Worm (Caenorhabditis elegans) whole organism, late embryonic: Measurements from ENCODE around the gene sri-45.

Experiments used
- C08G9.2 ChIP-seq: sonication (generic microtip); optimal IDR thresholded peaks from 2 replicates; lab custom pipeline; 2016; ENCODE audit warnings: mild to moderate bottlenecking, missing genetic modification characterization, moderate library complexity, missing compliant biosample characterization
- C38D4.7 ChIP-seq: fragments of 200-800 bp; sonication (Bioruptor generic); optimal IDR thresholded peaks from 2 replicates; lab custom pipeline; 2018; ENCODE audit warnings: mild to moderate bottlenecking, missing genetic modification characterization, moderate library complexity, missing compliant biosample characterization
- F13H6.1 ChIP-seq: sonication (generic microtip); optimal IDR thresholded peaks from 2 replicates; lab custom pipeline; 2016; ENCODE audit warnings: missing genetic modification characterization, missing compliant biosample characterization
- K09A11.1 ChIP-seq: sonication (generic microtip); optimal IDR thresholded peaks from 2 replicates; lab custom pipeline; 2017; ENCODE audit warnings: antibody characterized with exemption, mild to moderate bottlenecking, missing genetic modification characterization, missing compliant biosample characterization; ENCODE audit not compliant: insufficient read depth
- Y22D7AL.16 ChIP-seq: sonication (generic microtip); optimal IDR thresholded peaks from 2 replicates; lab custom pipeline; 2016; ENCODE audit warnings: missing genetic modification characterization, missing compliant biosample characterization
- ama-1 ChIP-seq: fragments of 150-350 bp; optimal IDR thresholded peaks from 2 replicates; lab custom pipeline; 2014
- ceh-18 ChIP-seq: sonication (generic microtip); optimal IDR thresholded peaks from 2 replicates; lab custom pipeline; 2016; ENCODE audit warnings: missing genetic modification characterization, missing compliant biosample characterization
- ceh-19 ChIP-seq: fragments of 200-800 bp; sonication (Bioruptor generic); optimal IDR thresholded peaks from 2 replicates; lab custom pipeline; 2018; ENCODE audit warnings: mild to moderate bottlenecking, missing genetic modification characterization, missing compliant biosample characterization
- ceh-30 ChIP-seq: fragments of 150-350 bp; optimal IDR thresholded peaks from 2 replicates; lab custom pipeline; 2014; ENCODE audit warnings: missing biosample characterization, missing genetic modification characterization
- ceh-31 ChIP-seq: sonication (generic microtip); optimal IDR thresholded peaks from 2 replicates; lab custom pipeline; 2016; ENCODE audit warnings: missing genetic modification characterization, missing compliant biosample characterization
- ceh-34 ChIP-seq: sonication (generic microtip); optimal IDR thresholded peaks from 2 replicates; lab custom pipeline; 2016; ENCODE audit warnings: mild to moderate bottlenecking, missing genetic modification characterization, missing compliant biosample characterization
- ceh-45 ChIP-seq: fragments of 200-800 bp; sonication (Bioruptor generic); IDR thresholded peaks from 2 replicates; pipeline ENCODE4 v1.3.6; 2022; ENCODE audit warnings: missing genetic modification reagents, missing genetic modification characterization, missing compliant biosample characterization
- ceh-48 ChIP-seq: sonication (generic microtip); optimal IDR thresholded peaks from 2 replicates; lab custom pipeline; 2016; ENCODE audit warnings: missing genetic modification characterization, inconsistent platforms, missing compliant biosample characterization
- dmd-4 ChIP-seq: sonication (generic microtip); optimal IDR thresholded peaks from 2 replicates; lab custom pipeline; 2016; ENCODE audit warnings: borderline replicate concordance, missing genetic modification characterization, missing compliant biosample characterization
- dve-1 ChIP-seq: sonication (generic microtip); optimal IDR thresholded peaks from 2 replicates; lab custom pipeline; 2017; ENCODE audit warnings: antibody characterized with exemption, mild to moderate bottlenecking, missing genetic modification characterization, missing compliant biosample characterization
- fax-1 ChIP-seq: sonication (generic microtip); optimal IDR thresholded peaks from 2 replicates; lab custom pipeline; 2016; ENCODE audit warnings: missing genotype, missing genetic modification characterization, missing compliant biosample characterization
- gmeb-2 ChIP-seq: sonication (generic microtip); optimal IDR thresholded peaks from 2 replicates; lab custom pipeline; 2016; ENCODE audit warnings: missing genetic modification characterization, inconsistent platforms, missing compliant biosample characterization
- hlh-6 ChIP-seq: sonication (generic microtip); optimal IDR thresholded peaks from 2 replicates; lab custom pipeline; 2016; ENCODE audit warnings: missing genotype, missing genetic modification characterization, missing compliant biosample characterization
- hlh-8 ChIP-seq: sonication (generic microtip); optimal IDR thresholded peaks from 2 replicates; lab custom pipeline; 2016; ENCODE audit warnings: missing genotype, missing genetic modification characterization, missing compliant biosample characterization
- lin-11 ChIP-seq: fragments of 200-800 bp; sonication (Bioruptor generic); optimal IDR thresholded peaks from 2 replicates; lab custom pipeline; 2018; ENCODE audit warnings: mild to moderate bottlenecking, missing genetic modification characterization, missing compliant biosample characterization
- mec-3 ChIP-seq: sonication (generic microtip); optimal IDR thresholded peaks from 2 replicates; lab custom pipeline; 2016; ENCODE audit warnings: borderline replicate concordance, missing genetic modification characterization, missing compliant biosample characterization
- nfya-1 ChIP-seq: sonication (generic microtip); optimal IDR thresholded peaks from 2 replicates; lab custom pipeline; 2017; ENCODE audit warnings: missing genetic modification characterization, mild to moderate bottlenecking, missing compliant biosample characterization, antibody characterized with exemption, moderate library complexity
- nhr-11 ChIP-seq: fragments of 150-350 bp; optimal IDR thresholded peaks from 2 replicates; lab custom pipeline; 2014; ENCODE audit warnings: missing biosample characterization, missing genetic modification characterization
- nhr-232 ChIP-seq: sonication (generic microtip); optimal IDR thresholded peaks from 2 replicates; lab custom pipeline; 2016; ENCODE audit warnings: missing genetic modification characterization, missing compliant biosample characterization
- npax-4 ChIP-seq: sonication (generic microtip); optimal IDR thresholded peaks from 2 replicates; lab custom pipeline; 2016; ENCODE audit warnings: missing genetic modification characterization, missing compliant biosample characterization
- odd-2 ChIP-seq: sonication (generic microtip); optimal IDR thresholded peaks from 2 replicates; lab custom pipeline; 2017; ENCODE audit warnings: antibody characterized with exemption, mild to moderate bottlenecking, missing genetic modification characterization, missing compliant biosample characterization
- pag-3 ChIP-seq: sonication (generic microtip); optimal IDR thresholded peaks from 2 replicates; lab custom pipeline; 2016; ENCODE audit warnings: missing compliant biosample characterization, missing genetic modification characterization, borderline replicate concordance
- pha-4 ChIP-seq: fragments of 150-350 bp; optimal IDR thresholded peaks from 2 replicates; lab custom pipeline; 2018; ENCODE audit warnings: missing biosample characterization, missing genetic modification reagents, missing genetic modification characterization
- pros-1 ChIP-seq: fragments of 150-350 bp; optimal IDR thresholded peaks from 2 replicates; lab custom pipeline; 2014; ENCODE audit warnings: missing biosample characterization, missing genetic modification reagents, missing genetic modification characterization
- sox-2 ChIP-seq: fragments of 200-800 bp; sonication (Bioruptor generic); IDR thresholded peaks from 2 replicates; pipeline ENCODE4 v1.3.6; 2022; ENCODE audit warnings: missing genetic modification reagents, missing genetic modification characterization, missing compliant biosample characterization
- tbx-2 ChIP-seq: sonication (generic microtip); optimal IDR thresholded peaks from 2 replicates; lab custom pipeline; 2016; ENCODE audit warnings: missing genetic modification characterization, missing compliant biosample characterization
- tbx-7 ChIP-seq: sonication (generic microtip); optimal IDR thresholded peaks from 2 replicates; lab custom pipeline; 2016; ENCODE audit warnings: missing genotype, missing genetic modification characterization, missing compliant biosample characterization
- ttx-3 ChIP-seq: sonication (generic microtip); optimal IDR thresholded peaks from 2 replicates; lab custom pipeline; 2016; ENCODE audit warnings: missing genetic modification reagents, missing genetic modification characterization, missing compliant biosample characterization
- unc-3 ChIP-seq, 2 experiments: fragments of 200-800 bp in 1 of 2; sonication (Bioruptor generic) in 1 of 2; sonication (generic microtip) in 1 of 2; conservative IDR thresholded peaks in 1 of 2; optimal IDR thresholded peaks in 1 of 2; 2 replicates each; pipeline versions ENCODE4 v1.3.6 to Lab custom; 2016 to 2022; ENCODE audit warnings: missing compliant biosample characterization in 2 of 2, missing genetic modification characterization in 2 of 2, missing genetic modification reagents in 1 of 2
- unc-55 ChIP-seq: sonication (generic microtip); optimal IDR thresholded peaks from 2 replicates; lab custom pipeline; 2017; ENCODE audit warnings: missing biosample characterization, missing genetic modification reagents, missing genetic modification characterization
- unc-86 ChIP-seq: sonication (generic microtip); optimal IDR thresholded peaks from 2 replicates; lab custom pipeline; 2016; ENCODE audit warnings: missing genetic modification characterization, missing compliant biosample characterization
- zip-5 ChIP-seq: sonication (generic microtip); optimal IDR thresholded peaks from 2 replicates; lab custom pipeline; 2016; ENCODE audit warnings: missing genetic modification characterization, missing compliant biosample characterization

sri-45 gene

DNA sequence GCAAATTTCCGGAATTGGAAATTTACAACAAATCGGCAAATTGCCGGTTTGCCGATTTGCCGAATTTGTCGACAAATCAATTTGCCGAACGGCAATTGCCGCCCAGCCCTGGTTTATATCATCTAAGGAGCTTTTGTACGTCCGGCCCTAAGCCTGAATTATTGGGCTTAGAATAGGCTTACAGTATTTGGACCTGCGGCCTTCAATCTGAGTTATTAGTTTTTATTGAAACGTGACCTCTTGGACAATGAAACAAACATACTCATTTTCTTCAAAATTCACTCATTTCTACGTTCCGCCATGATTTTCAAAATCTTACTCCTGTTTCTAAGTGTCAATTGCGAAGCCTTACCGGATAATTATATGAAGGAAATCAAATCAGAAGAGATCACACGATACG, 13.7 kb upstream of the sri-45 start, which contains the start of gene Y39F10C.1:
Gene Y39F10C.1 (plus strand): TSS at position 301 of the 400 bp plus-strand sequence.
- TF ChIP-seq hlh-8 (tag; lab: Kevin White, UChicago) (no peak), ceh-45 (GFP tag; lab: Robert Waterston, UW) (no peak), ceh-34 (no peak), ceh-18 (no peak), zip-5 (tag; lab: Kevin White, UChicago) (no peak), nhr-11 (tag; lab: Kevin White, UChicago) (no peak), dve-1 (no peak), unc-55 (no peak), tbx-2 (tag; lab: Kevin White, UChicago) (no peak), unc-3 (GFP tag; conservative IDR thresholded peaks at IDR 0.05; lab: Robert Waterston, UW) (no peak), unc-3 (tag; optimal IDR thresholded peaks at IDR 0.05; lab: Kevin White, UChicago) (no peak), ceh-19 (no peak), tbx-7 (tag; lab: Kevin White, UChicago) (no peak), ceh-30 (tag; lab: Kevin White, UChicago) (no peak), sox-2 (GFP tag; lab: Robert Waterston, UW) (no peak)
- TF ChIP-seq, all 69 proteins: peak for 0

DNA sequence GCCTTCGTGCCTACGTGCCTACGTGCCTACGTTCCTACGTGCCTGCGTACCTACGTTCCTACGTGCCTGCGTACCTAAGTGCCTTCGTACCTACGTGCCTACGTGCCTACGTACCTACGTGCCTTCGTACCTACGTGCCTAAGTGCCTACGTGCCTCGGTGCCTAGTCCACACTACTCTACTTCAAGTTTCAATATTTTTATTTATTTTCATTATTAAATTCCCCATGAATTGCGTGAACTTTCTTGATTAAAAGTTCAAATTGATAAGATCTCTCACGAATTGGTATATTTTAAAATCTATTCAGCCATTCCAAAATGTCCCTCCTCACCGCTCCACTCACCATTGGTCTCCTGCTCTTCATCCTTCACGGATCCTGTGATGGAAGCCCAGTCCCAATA, 12.5 kb upstream of the sri-45 start, which contains the start of gene Y39F10C.3:
Gene Y39F10C.3 (plus strand): TSS at position 301 of the 400 bp plus-strand sequence.
- TF ChIP-seq odd-2 (tag; lab: Kevin White, UChicago) (no peak), K09A11.1 (no peak), ama-1 (no peak), lin-11 (tag; lab: Kevin White, UChicago) (no peak), pros-1 (tag; lab: Kevin White, UChicago) (no peak), unc-55 (no peak), C38D4.7 (GFP tag; lab: Kevin White, UChicago) (no peak), ceh-19 (no peak), C08G9.2 (no peak), ceh-34 (no peak), dmd-4 (tag; lab: Kevin White, UChicago) (no peak), ceh-18 (no peak), fax-1 (no peak), zip-5 (tag; lab: Kevin White, UChicago) (no peak), mec-3 (tag; lab: Kevin White, UChicago) (no peak), unc-86 (tag; lab: Kevin White, UChicago) (no peak), ceh-31 (no peak), ceh-30 (tag; lab: Kevin White, UChicago) (no peak)

DNA sequence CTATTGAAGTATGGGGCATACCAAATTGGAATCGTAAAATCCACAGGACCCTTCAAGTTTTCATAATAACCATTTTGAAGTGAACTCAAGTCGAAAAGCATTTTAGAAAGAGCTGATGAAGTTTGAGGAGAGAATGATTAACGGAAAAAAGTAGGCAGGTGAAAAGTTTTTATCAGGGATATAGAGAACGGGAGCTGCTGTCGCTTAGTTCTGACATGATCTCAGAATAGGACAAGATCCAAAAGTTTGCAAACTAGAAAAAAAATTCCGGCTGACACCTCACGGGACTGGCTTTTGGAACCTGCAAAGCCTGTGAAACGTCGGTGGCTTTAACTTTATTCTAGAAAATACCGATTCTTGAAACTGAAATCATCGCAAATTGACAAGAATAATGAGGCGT, 9.4 kb upstream of the sri-45 start, which contains the start of gene sri-46:
Gene sri-46 (minus strand): TSS at position 101 of the 400 bp plus-strand sequence.
- no peak for TF ChIP-seq fax-1
- TF ChIP-seq K09A11.1, result no peak
- no peak for TF ChIP-seq hlh-8 (tag; lab: Kevin White, UChicago)
- no peak for TF ChIP-seq nfya-1 (tag; lab: Kevin White, UChicago)
- TF ChIP-seq F13H6.1 (tag; lab: Kevin White, UChicago), result no peak
- TF ChIP-seq nhr-232, result no peak
- TF ChIP-seq ceh-31, result no peak
- no peak for TF ChIP-seq pha-4 (tag; lab: Kevin White, UChicago)
- no peak for TF ChIP-seq pag-3 (tag; lab: Kevin White, UChicago)
- TF ChIP-seq zip-5 (tag; lab: Kevin White, UChicago), result no peak
- TF ChIP-seq Y22D7AL.16 (tag; lab: Kevin White, UChicago), result no peak
- TF ChIP-seq hlh-6, result no peak
- no peak for TF ChIP-seq unc-55
- no peak for TF ChIP-seq gmeb-2 (tag; lab: Kevin White, UChicago)
- no peak for TF ChIP-seq ttx-3 (tag; lab: Kevin White, UChicago)
- no peak for TF ChIP-seq tbx-7 (tag; lab: Kevin White, UChicago)
- TF ChIP-seq ceh-45 (GFP tag; lab: Robert Waterston, UW), result no peak
- no peak for TF ChIP-seq npax-4
- no peak for TF ChIP-seq ceh-48 (tag; lab: Kevin White, UChicago)
